Worm (Caenorhabditis elegans) whole organism, L4 larva: ENCODE results near the gene ule-5.

ENCODE experiments used
- F26F4.8 ChIP-seq: fragments of 200-800 bp; sonication (Bioruptor generic); conservative IDR thresholded peaks from 2 replicates; pipeline ENCODE4 v1.3.6; 2022; ENCODE audit warnings: missing genetic modification characterization, missing compliant biosample characterization
- F37D6.2 ChIP-seq: sonication (generic microtip); optimal IDR thresholded peaks from 2 replicates; lab custom pipeline; 2016; ENCODE audit warnings: mild to moderate bottlenecking, missing genetic modification characterization, missing compliant biosample characterization
- F44E2.7 ChIP-seq: fragments of 200-800 bp; sonication (Bioruptor generic); IDR thresholded peaks from 2 replicates; pipeline ENCODE4 v2.1.2; 2022; ENCODE audit warnings: missing genetic modification characterization, missing compliant biosample characterization
- R02D3.7 ChIP-seq: fragments of 150-350 bp; sonication (generic microtip); optimal IDR thresholded peaks from 3 replicates; lab custom pipeline; 2014; ENCODE audit warnings: missing biosample characterization, missing genetic modification characterization
- T26A8.4 ChIP-seq: fragments of 200-800 bp; sonication (Bioruptor generic); IDR thresholded peaks from 2 replicates; pipeline ENCODE4 v1.3.6; 2022; ENCODE audit warnings: missing genetic modification characterization, missing compliant biosample characterization
- Y48G9A.11 ChIP-seq: fragments of 200-800 bp; sonication (Bioruptor generic); IDR thresholded peaks from 2 replicates; pipeline ENCODE4 v1.3.6; 2022; ENCODE audit warnings: missing genetic modification reagents, missing genetic modification characterization, missing compliant biosample characterization
- aha-1 ChIP-seq: fragments of 150-350 bp; peaks from one replicate; lab custom pipeline; 2014; ENCODE audit warnings: missing biosample characterization, missing genetic modification characterization
- aly-2 ChIP-seq: sonication (generic microtip); optimal IDR thresholded peaks from 2 replicates; lab custom pipeline; 2018; ENCODE audit warnings: missing biosample characterization, missing genetic modification characterization
- ceh-32 ChIP-seq: sonication (generic microtip); optimal IDR thresholded peaks from 2 replicates; lab custom pipeline; 2016; ENCODE audit warnings: mild to moderate bottlenecking, missing genetic modification characterization, missing compliant biosample characterization; ENCODE audit not compliant: poor library complexity
- ces-1 ChIP-seq: fragments of 150-350 bp; sonication (generic microtip); optimal IDR thresholded peaks from 4 replicates; lab custom pipeline; 2014; ENCODE audit warnings: missing biosample characterization, missing genetic modification reagents, missing genetic modification characterization
- ctbp-1 ChIP-seq: fragments of 200-800 bp; sonication (Bioruptor generic); IDR thresholded peaks from 2 replicates; pipeline ENCODE4 v1.3.6; 2022; ENCODE audit warnings: missing genetic modification reagents, missing genetic modification characterization, missing compliant biosample characterization
- daf-16 ChIP-seq, 3 experiments: sonication (generic microtip); optimal IDR thresholded peaks; 2 replicates each; lab custom pipeline; 2016 to 2017; ENCODE audit warnings: missing genetic modification characterization in 3 of 3, missing genetic modification reagents in 3 of 3, mild to moderate bottlenecking in 2 of 3, missing compliant biosample characterization in 2 of 3, missing biosample characterization in 1 of 3, moderate library complexity in 1 of 3
- dmd-6 ChIP-seq: fragments of 200-800 bp; sonication (Bioruptor generic); IDR thresholded peaks from 2 replicates; pipeline ENCODE4 v1.3.6; 2022; ENCODE audit warnings: missing genetic modification reagents, missing genetic modification characterization, missing compliant biosample characterization
- dpl-1 ChIP-seq: fragments of 150-350 bp; optimal IDR thresholded peaks from 2 replicates; lab custom pipeline; 2014; ENCODE audit warnings: missing biosample characterization, missing genetic modification reagents, missing genetic modification characterization
- dve-1 ChIP-seq: sonication (generic microtip); optimal IDR thresholded peaks from 2 replicates; lab custom pipeline; 2017; ENCODE audit warnings: antibody characterized with exemption, mild to moderate bottlenecking, missing genetic modification characterization, missing compliant biosample characterization; ENCODE audit not compliant: insufficient read depth
- hlh-11 ChIP-seq: fragments of 200-800 bp; sonication (Bioruptor generic); optimal IDR thresholded peaks from 2 replicates; lab custom pipeline; 2018; ENCODE audit warnings: mild to moderate bottlenecking, missing genetic modification characterization, missing compliant biosample characterization
- hlh-30 ChIP-seq: sonication (generic microtip); optimal IDR thresholded peaks from 2 replicates; lab custom pipeline; 2017; ENCODE audit warnings: antibody characterized with exemption, mild to moderate bottlenecking, missing genetic modification characterization, missing compliant biosample characterization; ENCODE audit not compliant: insufficient read depth
- lin-1 ChIP-seq: fragments of 200-800 bp; sonication (Bioruptor generic); IDR thresholded peaks from 2 replicates; pipeline ENCODE4 v1.3.6; 2022; ENCODE audit warnings: missing genetic modification reagents, missing genetic modification characterization, missing compliant biosample characterization
- lin-38 ChIP-seq: fragments of 200-800 bp; sonication (Bioruptor generic); IDR thresholded peaks from 2 replicates; pipeline ENCODE4 v1.3.6; 2022; ENCODE audit warnings: missing genetic modification reagents, missing genetic modification characterization, missing compliant biosample characterization
- mdl-1 ChIP-seq, 2 experiments: fragments of 150-350 bp in 1 of 2; sonication (generic microtip) in 1 of 2; optimal IDR thresholded peaks; 2 replicates each; lab custom pipeline; 2014 to 2017; ENCODE audit warnings: missing biosample characterization in 2 of 2, missing genetic modification characterization in 2 of 2
- mes-2 ChIP-seq: sonication (generic microtip); optimal IDR thresholded peaks from 2 replicates; lab custom pipeline; 2016; ENCODE audit warnings: missing genotype, mild to moderate bottlenecking, missing genetic modification characterization, missing compliant biosample characterization; ENCODE audit not compliant: poor library complexity, severe bottlenecking
- nhr-11 ChIP-seq: fragments of 150-350 bp; optimal IDR thresholded peaks from 2 replicates; lab custom pipeline; 2014; ENCODE audit warnings: missing biosample characterization, missing genetic modification characterization
- nhr-28 ChIP-seq: fragments of 150-350 bp; optimal IDR thresholded peaks from 2 replicates; lab custom pipeline; 2014; ENCODE audit warnings: missing biosample characterization, missing genetic modification characterization
- nhr-41 ChIP-seq: fragments of 200-800 bp; sonication (Bioruptor generic); IDR thresholded peaks from 2 replicates; pipeline ENCODE4 v1.3.6; 2022; ENCODE audit warnings: missing genetic modification reagents, missing genetic modification characterization, missing compliant biosample characterization
- nhr-42 ChIP-seq: fragments of 200-800 bp; sonication (Bioruptor generic); IDR thresholded peaks from 2 replicates; pipeline ENCODE4 v1.3.6; 2022; ENCODE audit warnings: missing genetic modification characterization, missing compliant biosample characterization
- nhr-77 ChIP-seq: fragments of 150-350 bp; optimal IDR thresholded peaks from 2 replicates; lab custom pipeline; 2014; ENCODE audit warnings: missing biosample characterization, missing genetic modification characterization
- php-3 ChIP-seq: fragments of 200-800 bp; sonication (Bioruptor generic); IDR thresholded peaks from 2 replicates; pipeline ENCODE4 v1.3.6; 2022; ENCODE audit warnings: missing genetic modification reagents, missing genetic modification characterization, missing compliant biosample characterization
- pqm-1 ChIP-seq: sonication (generic microtip); optimal IDR thresholded peaks from 2 replicates; lab custom pipeline; 2017; ENCODE audit warnings: missing biosample characterization, missing genetic modification characterization
- saeg-2 ChIP-seq: fragments of 200-800 bp; sonication (Bioruptor generic); IDR thresholded peaks from 2 replicates; pipeline ENCODE4 v1.3.6; 2022; ENCODE audit warnings: missing genetic modification reagents, missing genetic modification characterization, missing compliant biosample characterization
- set-16 ChIP-seq: fragments of 200-800 bp; sonication (Bioruptor generic); IDR thresholded peaks from 2 replicates; pipeline ENCODE4 v1.3.6; 2022; ENCODE audit warnings: missing genetic modification reagents, missing genetic modification characterization, missing compliant biosample characterization
- snpc-4 ChIP-seq: fragments of 150-350 bp; optimal IDR thresholded peaks from 2 replicates; lab custom pipeline; 2014; ENCODE audit warnings: missing biosample characterization, missing genetic modification characterization
- spr-1 ChIP-seq: sonication (generic microtip); optimal IDR thresholded peaks from 2 replicates; lab custom pipeline; 2016; ENCODE audit warnings: mild to moderate bottlenecking, missing genetic modification characterization, missing compliant biosample characterization
- spr-3 ChIP-seq: fragments of 200-800 bp; sonication (Bioruptor generic); optimal IDR thresholded peaks from 2 replicates; lab custom pipeline; 2018; ENCODE audit warnings: mild to moderate bottlenecking, missing genetic modification characterization, missing compliant biosample characterization
- tra-1 ChIP-seq: fragments of 200-800 bp; sonication (Bioruptor generic); IDR thresholded peaks from 2 replicates; pipeline ENCODE4 v1.3.6; 2022; ENCODE audit warnings: missing genetic modification reagents, missing genetic modification characterization, missing compliant biosample characterization
- unc-39 ChIP-seq: sonication (generic microtip); optimal IDR thresholded peaks from 2 replicates; lab custom pipeline; 2017; ENCODE audit warnings: missing biosample characterization, missing genetic modification characterization
- unc-62 ChIP-seq, 3 experiments: fragments of 150-350 bp in 1 of 3; sonication (generic microtip); optimal IDR thresholded peaks in 2 of 3; peaks in 1 of 3; 1 replicate in 1 of 3; 2 replicates in 2 of 3; lab custom pipeline; 2014 to 2017; ENCODE audit warnings: missing biosample characterization in 3 of 3, missing genetic modification characterization in 3 of 3, missing genetic modification reagents in 3 of 3, missing genotype in 1 of 3
- vab-7 ChIP-seq: fragments of 200-800 bp; sonication (Bioruptor generic); IDR thresholded peaks from 2 replicates; pipeline ENCODE4 v1.3.6; 2022; ENCODE audit warnings: missing genetic modification reagents, missing genetic modification characterization, missing compliant biosample characterization
- zfp-2 ChIP-seq: sonication (generic microtip); optimal IDR thresholded peaks from 2 replicates; lab custom pipeline; 2016; ENCODE audit warnings: mild to moderate bottlenecking, missing genetic modification characterization, missing compliant biosample characterization
- zip-2 ChIP-seq: fragments of 150-350 bp; optimal IDR thresholded peaks from 2 replicates; lab custom pipeline; 2014; ENCODE audit warnings: missing biosample characterization, missing genetic modification characterization

The ule-5 gene

DNA sequence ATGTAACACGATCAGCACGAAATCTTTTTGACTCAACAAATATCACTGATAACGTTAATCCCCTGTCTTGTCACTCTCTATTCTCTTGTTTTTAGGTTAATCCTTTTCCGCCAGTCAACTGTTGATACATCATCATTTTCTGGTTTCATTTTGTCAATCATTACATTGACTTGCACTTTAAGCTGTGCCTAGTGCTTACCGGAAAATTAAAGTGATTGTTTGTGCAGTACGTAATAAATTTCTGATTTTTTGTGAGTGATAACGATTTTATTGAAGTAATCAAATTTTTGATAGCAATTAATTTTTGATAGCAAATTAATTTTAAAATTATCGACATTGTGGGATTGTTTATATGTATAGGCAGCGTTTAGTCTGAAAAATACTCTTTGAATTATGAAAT is 26.2 kb downstream of the ule-5 start:
- TF ChIP-seq F44E2.7 = no peak
- TF ChIP-seq tra-1 (GFP tag; lab: Robert Waterston, UW) = peak; percentile 55; the same call in 1 of the 2 replicates
- TF ChIP-seq unc-62 (GFP tag; optimal IDR thresholded peaks at IDR 0.05 in 1 of 2; lab: Kevin White, UChicago) = no peak
- no peak for TF ChIP-seq unc-62 (tag; optimal IDR thresholded peaks at IDR 0.05; lab: Kevin White, UChicago)
- peak; percentile 61 for TF ChIP-seq nhr-28 (tag; lab: Kevin White, UChicago)
- no peak for TF ChIP-seq daf-16 (GFP tag; optimal IDR thresholded peaks at IDR 0.05; lab: Kevin White, UChicago)
- TF ChIP-seq daf-16 (tag; optimal IDR thresholded peaks at IDR 0.05; lab: Kevin White, UChicago) = peak; percentile 94
- peak; percentile 90 for TF ChIP-seq php-3 (GFP tag; lab: Robert Waterston, UW)
- peak; percentile 67 for TF ChIP-seq dmd-6 (GFP tag; lab: Robert Waterston, UW)
- TF ChIP-seq ceh-32 (tag; lab: Kevin White, UChicago) = no peak
- TF ChIP-seq pqm-1 = peak; percentile 89
- 0 out of 2 replicates have a peak, but pooled peaks have one; percentile 29 for TF ChIP-seq lin-1 (GFP tag; lab: Robert Waterston, UW)
- peak; percentile 62 for TF ChIP-seq dve-1 (tag; lab: Kevin White, UChicago)
- TF ChIP-seq nhr-77 (tag; lab: Kevin White, UChicago) = peak; percentile 85

DNA sequence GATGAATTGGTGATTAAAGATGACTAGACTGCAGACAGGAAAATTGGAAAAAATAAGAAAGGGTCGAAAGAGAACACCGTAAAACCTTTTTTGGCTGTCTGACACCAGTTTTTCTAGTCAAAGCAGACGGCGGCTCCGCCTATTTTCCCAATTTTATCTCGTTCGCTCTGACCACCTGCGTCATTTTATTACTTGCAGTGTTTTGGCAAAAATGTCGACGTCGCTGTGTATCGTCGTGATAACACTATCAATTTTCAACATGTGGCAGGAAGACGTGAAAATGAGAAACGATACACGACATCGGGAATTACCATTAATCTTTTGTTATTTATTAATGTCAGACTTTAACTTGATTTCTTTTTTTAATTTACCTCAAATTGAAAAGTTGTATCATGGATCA is 27.1 kb downstream of the ule-5 start, which contains the start of gene Y62H9A.15:
Gene Y62H9A.15, minus strand, starts transcription at position 100 of the 400 bp plus-strand sequence.
- TF ChIP-seq nhr-41 = no peak
- peak; percentile 6 for TF ChIP-seq aha-1 (tag; lab: Kevin White, UChicago)
- peak; percentile 19 for TF ChIP-seq nhr-28 (tag; lab: Kevin White, UChicago)
- TF ChIP-seq dve-1 (tag; lab: Kevin White, UChicago) = peak; percentile 18
- no peak for TF ChIP-seq daf-16 (GFP tag; optimal IDR thresholded peaks at IDR 0.05; lab: Kevin White, UChicago)
- peak; percentile 58 for TF ChIP-seq daf-16 (tag; optimal IDR thresholded peaks at IDR 0.05; lab: Kevin White, UChicago)
- TF ChIP-seq hlh-11 (tag; lab: Kevin White, UChicago) = peak; percentile 28
- TF ChIP-seq pqm-1 = peak; percentile 17
- no peak for TF ChIP-seq lin-38 (GFP tag; lab: Robert Waterston, UW)
- peak in 1 of 2 experiments; percentile 25 for TF ChIP-seq mdl-1 (tag; optimal IDR thresholded peaks at IDR 0.05; lab: Kevin White, UChicago)
- TF ChIP-seq dmd-6 (GFP tag; lab: Robert Waterston, UW) = peak; percentile 33; the same call in 1 of the 2 replicates

DNA sequence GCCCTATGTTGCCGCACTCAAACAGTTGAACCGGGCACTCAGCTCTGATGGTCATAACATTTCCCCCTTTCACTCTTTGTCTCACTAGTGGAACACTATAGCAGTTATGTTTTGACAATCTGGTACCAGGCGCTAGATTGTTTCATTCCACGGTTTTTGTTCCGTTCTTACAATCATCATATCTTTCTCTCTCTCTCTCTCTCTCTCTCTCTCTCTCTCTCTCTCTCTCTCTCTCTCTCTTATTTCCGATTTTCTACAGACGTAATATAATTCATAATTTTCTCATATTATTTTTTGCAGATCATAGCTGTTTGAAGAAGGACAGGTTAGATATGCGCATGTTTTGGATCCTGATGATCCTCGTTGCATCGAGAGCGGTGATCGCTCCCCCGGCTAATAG is 30.9 kb downstream of the ule-5 start, which contains the start of gene Y62H9A.12:
Gene Y62H9A.12, plus strand, starts transcription at position 301 of the 400 bp plus-strand sequence.
- TF ChIP-seq T26A8.4 (GFP tag; lab: Robert Waterston, UW) (no peak), dpl-1 (GFP tag; lab: Kevin White, UChicago) (no peak), ces-1 (no peak), nhr-42 (GFP tag; lab: Robert Waterston, UW) (no peak), zfp-2 (tag; lab: Kevin White, UChicago) (no peak), spr-1 (tag; lab: Kevin White, UChicago) (no peak), R02D3.7 (tag; lab: Kevin White, UChicago) (no peak), F26F4.8 (GFP tag; lab: Robert Waterston, UW) (no peak), vab-7 (no peak), unc-39 (no peak), aly-2 (tag; lab: Kevin White, UChicago) (no peak), set-16 (GFP tag; lab: Robert Waterston, UW) (no peak), zip-2 (tag; lab: Kevin White, UChicago) (no peak), pqm-1 (no peak), nhr-11 (tag; lab: Kevin White, UChicago) (no peak)
- TF ChIP-seq, all 104 proteins: peak for 0

DNA sequence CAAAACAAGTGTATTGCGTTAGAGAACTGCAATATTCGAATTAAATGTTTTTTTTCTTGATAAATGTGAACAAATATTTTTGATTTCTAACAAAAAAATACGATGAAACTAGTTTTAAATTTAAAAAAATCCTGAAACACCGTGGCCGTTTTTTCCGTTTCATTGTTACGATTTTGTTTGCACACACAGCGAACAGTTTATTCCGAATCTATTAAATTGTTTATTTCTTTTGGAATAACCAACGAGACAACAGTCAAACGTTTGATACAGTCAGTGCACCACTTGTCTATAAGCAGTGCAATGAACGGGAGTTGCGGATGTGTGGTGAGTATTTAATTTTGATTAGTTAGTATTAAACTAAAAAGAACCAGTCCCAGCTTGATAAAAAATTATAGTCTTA is 33.8 kb downstream of the ule-5 start, which contains the start of gene Y62H9A.13:
Gene Y62H9A.13, plus strand, starts transcription at position 301 of the 400 bp plus-strand sequence.
- TF ChIP-seq nhr-11 (tag; lab: Kevin White, UChicago) = no peak
- no peak for TF ChIP-seq Y48G9A.11 (GFP tag; lab: Robert Waterston, UW)
- TF ChIP-seq ctbp-1 (GFP tag; lab: Robert Waterston, UW) = no peak
- TF ChIP-seq unc-62 (GFP tag; optimal IDR thresholded peaks at IDR 0.05 in 1 of 2; lab: Kevin White, UChicago) = no peak
- TF ChIP-seq unc-62 (tag; optimal IDR thresholded peaks at IDR 0.05; lab: Kevin White, UChicago) = no peak
- no peak for TF ChIP-seq dmd-6 (GFP tag; lab: Robert Waterston, UW)
- no peak for TF ChIP-seq mes-2 (tag; lab: Kevin White, UChicago)
- TF ChIP-seq hlh-30 (tag; lab: Kevin White, UChicago) = no peak
- TF ChIP-seq saeg-2 (GFP tag; lab: Robert Waterston, UW) = no peak
- TF ChIP-seq spr-3 = no peak
- TF ChIP-seq lin-38 (GFP tag; lab: Robert Waterston, UW) = no peak
- no peak for TF ChIP-seq R02D3.7 (tag; lab: Kevin White, UChicago)
- no peak for TF ChIP-seq lin-1 (GFP tag; lab: Robert Waterston, UW)
- TF ChIP-seq snpc-4 (tag; lab: Kevin White, UChicago) = no peak
- TF ChIP-seq F37D6.2 (tag; lab: Kevin White, UChicago) = no peak
- TF ChIP-seq tra-1 (GFP tag; lab: Robert Waterston, UW) = no peak
- no peak for TF ChIP-seq aly-2 (tag; lab: Kevin White, UChicago)
- TF ChIP-seq, all 104 proteins: peak for 0
